Worm (Caenorhabditis elegans): ENCODE data around the gene pxf-1.

pxf-1 gene

ce11 chrIV:10219208-10219607 is 45.1 kb upstream of the pxf-1 start, which contains the start of gene qns-1:
qns-1 (minus strand) TSS chrIV:10219308.
- no peak for TF ChIP-seq peb-1 (tag; optimal IDR thresholded peaks at IDR 0.05)
- TF ChIP-seq nhr-25 (tag; optimal IDR thresholded peaks at IDR 0.05), result no peak
- TF ChIP-seq ama-1 (optimal IDR thresholded peaks at IDR 0.05), result no peak
- TF ChIP-seq blmp-1 (tag; optimal IDR thresholded peaks at IDR 0.05; ENCODE audit: insufficient read depth), result no peak
- TF ChIP-seq nhr-6 (tag; optimal IDR thresholded peaks at IDR 0.05), result no peak
- no peak for TF ChIP-seq alr-1 (tag; optimal IDR thresholded peaks at IDR 0.05)
- TF ChIP-seq unc-55 (GFP tag; optimal IDR thresholded peaks at IDR 0.05), result no peak
- no peak for TF ChIP-seq ztf-4 (tag; optimal IDR thresholded peaks at IDR 0.05)
- TF ChIP-seq ceh-82 (tag; optimal IDR thresholded peaks at IDR 0.05), result no peak

- TF ChIP-seq lsy-2 (tag; optimal IDR thresholded peaks at IDR 0.05), result no peak
- no peak for TF ChIP-seq nhr-77 (tag; optimal IDR thresholded peaks at IDR 0.05)
- TF ChIP-seq unc-62 (GFP tag; optimal IDR thresholded peaks at IDR 0.05), result no peak
- no peak for TF ChIP-seq alr-1 (tag; optimal IDR thresholded peaks at IDR 0.05)
- no peak for TF ChIP-seq gmeb-1 (tag; optimal IDR thresholded peaks at IDR 0.05)
- no peak for TF ChIP-seq fos-1 (tag; optimal IDR thresholded peaks at IDR 0.05)
- TF ChIP-seq sma-3 (GFP tag; optimal IDR thresholded peaks at IDR 0.05), result no peak
- no peak for TF ChIP-seq lin-39 (tag; optimal IDR thresholded peaks at IDR 0.05)
- no peak for TF ChIP-seq mbf-1 (tag; optimal IDR thresholded peaks at IDR 0.05)
- no peak for TF ChIP-seq elt-3 (tag; optimal IDR thresholded peaks at IDR 0.05)
- TF ChIP-seq unc-55 (GFP tag; optimal IDR thresholded peaks at IDR 0.05), result no peak
- no peak for TF ChIP-seq nhr-237 (tag; optimal IDR thresholded peaks at IDR 0.05)
- TF ChIP-seq mab-5 (tag; optimal IDR thresholded peaks at IDR 0.05), result no peak
- TF ChIP-seq C34F6.9 (tag; optimal IDR thresholded peaks at IDR 0.05), result no peak
- TF ChIP-seq aly-2 (tag; optimal IDR thresholded peaks at IDR 0.05), result no peak
- no peak for TF ChIP-seq ztf-11 (tag; optimal IDR thresholded peaks at IDR 0.05)
- TF ChIP-seq peb-1 (tag; optimal IDR thresholded peaks at IDR 0.05), result no peak
Measured at ce11 chrIV:10216704-10217296, 42.7 kb upstream of the pxf-1 start.

ce11 chrIV:10216078-10216477 is 41.9 kb upstream of the pxf-1 start, which contains the start of gene col-124:
col-124 (plus strand) TSS chrIV:10216451.
- TF ChIP-seq ceh-16 (tag; optimal IDR thresholded peaks at IDR 0.05) (no peak), unc-55 (GFP tag; optimal IDR thresholded peaks at IDR 0.05) (no peak), ZK546.5 (tag; optimal IDR thresholded peaks at IDR 0.05) (no peak), nhr-25 (tag; optimal IDR thresholded peaks at IDR 0.05) (no peak), lin-39 (tag; optimal IDR thresholded peaks at IDR 0.05) (no peak), lsy-2 (tag; optimal IDR thresholded peaks at IDR 0.05) (no peak), mbf-1 (tag; optimal IDR thresholded peaks at IDR 0.05) (no peak), nhr-237 (tag; optimal IDR thresholded peaks at IDR 0.05) (no peak), peb-1 (tag; optimal IDR thresholded peaks at IDR 0.05) (no peak), unc-62 (GFP tag; optimal IDR thresholded peaks at IDR 0.05) (no peak), crh-2 (tag; optimal IDR thresholded peaks at IDR 0.05) (no peak), sma-9 (GFP tag; optimal IDR thresholded peaks at IDR 0.05) (no peak), sma-9 (tag; optimal IDR thresholded peaks at IDR 0.05) (no peak), snpc-4 (tag; optimal IDR thresholded peaks at IDR 0.05) (no peak), dmd-4 (tag; optimal IDR thresholded peaks at IDR 0.05) (no peak), aly-2 (tag; optimal IDR thresholded peaks at IDR 0.05) (no peak), sem-4 (tag; optimal IDR thresholded peaks at IDR 0.05) (no peak)

- no peak for TF ChIP-seq ZK546.5 (tag; optimal IDR thresholded peaks at IDR 0.05)
- no peak for TF ChIP-seq lsy-2 (tag; optimal IDR thresholded peaks at IDR 0.05)
- no peak for TF ChIP-seq nhr-12 (tag; optimal IDR thresholded peaks at IDR 0.05)
- TF ChIP-seq Y55F3AM.14 (GFP tag; optimal IDR thresholded peaks at IDR 0.05), result no peak
- TF ChIP-seq sma-9 (GFP tag; optimal IDR thresholded peaks at IDR 0.05), result no peak
- TF ChIP-seq sma-9 (tag; optimal IDR thresholded peaks at IDR 0.05), result no peak
Measured at ce11 chrIV:10215393-10215792, 41.3 kb upstream of the pxf-1 start.

- TF ChIP-seq ztf-1 (GFP tag; conservative IDR thresholded peaks at IDR 0.05), result no peak
- TF ChIP-seq fos-1 (tag; optimal IDR thresholded peaks at IDR 0.05), result no peak
- no peak for TF ChIP-seq egl-27 (tag; optimal IDR thresholded peaks at IDR 0.05)
- no peak for TF ChIP-seq gmeb-1 (tag; optimal IDR thresholded peaks at IDR 0.05)
- TF ChIP-seq elt-3 (tag; optimal IDR thresholded peaks at IDR 0.05), result no peak
- no peak for TF ChIP-seq zag-1 (tag; optimal IDR thresholded peaks at IDR 0.05)
- no peak for TF ChIP-seq ZK546.5 (tag; optimal IDR thresholded peaks at IDR 0.05)
- TF ChIP-seq sma-9 (GFP tag; optimal IDR thresholded peaks at IDR 0.05), result no peak
- no peak for TF ChIP-seq sma-9 (tag; optimal IDR thresholded peaks at IDR 0.05)
- no peak for TF ChIP-seq C34F6.9 (tag; optimal IDR thresholded peaks at IDR 0.05)
- no peak for TF ChIP-seq ceh-16 (tag; optimal IDR thresholded peaks at IDR 0.05)
- no peak for TF ChIP-seq Y55F3AM.14 (GFP tag; optimal IDR thresholded peaks at IDR 0.05)
- no peak for TF ChIP-seq ceh-82 (tag; optimal IDR thresholded peaks at IDR 0.05)
- no peak for TF ChIP-seq mdl-1 (tag; optimal IDR thresholded peaks at IDR 0.05)
Measured at ce11 chrIV:10214811-10215210, 40.7 kb upstream of the pxf-1 start, which contains the start of gene abt-1. abt-1 (minus strand) TSS chrIV:10214911.
